Fruit fly (Drosophila melanogaster) whole organism, embryonic: ENCODE results near the gene CG32075.

Experiments
- Atf-2 ChIP-seq: fragments of 200-800 bp; sonication (Bioruptor generic); optimal IDR thresholded peaks from 2 replicates; lab custom pipeline; 2016; ENCODE audit warnings: missing biosample characterization, missing genetic modification characterization
- Atf6 ChIP-seq: fragments of 200-800 bp; sonication (Bioruptor generic); IDR thresholded peaks from 2 replicates; pipeline ENCODE4 v1.3.6; 2022; ENCODE audit warnings: missing biosample characterization, missing genetic modification characterization
- B-H2 ChIP-seq: fragments of 200-800 bp; sonication (Bioruptor generic); optimal IDR thresholded peaks from 2 replicates; lab custom pipeline; 2018; ENCODE audit warnings: missing biosample characterization, mild to moderate bottlenecking, missing genetic modification characterization
- CG11456 ChIP-seq: fragments of 200-800 bp; sonication (Bioruptor generic); IDR thresholded peaks from 3 replicates; pipeline ENCODE4 v1.3.6; 2022; ENCODE audit warnings: missing biosample characterization, missing genetic modification characterization
- CG11696 ChIP-seq: fragments of 200-800 bp; sonication (Bioruptor generic); IDR thresholded peaks from 2 replicates; pipeline ENCODE4 v1.3.6; 2022; ENCODE audit warnings: missing biosample characterization, missing genetic modification characterization
- CG12155 ChIP-seq: fragments of 200-800 bp; sonication (Bioruptor generic); optimal IDR thresholded peaks from 3 replicates; lab custom pipeline; 2016; ENCODE audit warnings: missing biosample characterization, missing genetic modification characterization
- CG12769 ChIP-seq: fragments of 200-800 bp; sonication (Bioruptor generic); optimal IDR thresholded peaks from 2 replicates; lab custom pipeline; 2019; ENCODE audit warnings: missing biosample characterization, mild to moderate bottlenecking, missing genetic modification characterization, moderate library complexity
- CG12942 ChIP-seq: fragments of 200-800 bp; sonication (Bioruptor generic); optimal IDR thresholded peaks from 3 replicates; lab custom pipeline; 2016; ENCODE audit warnings: missing biosample characterization, missing genetic modification characterization
- CG13775 ChIP-seq: fragments of 200-800 bp; sonication (Bioruptor generic); optimal IDR thresholded peaks from 3 replicates; lab custom pipeline; 2017; ENCODE audit warnings: missing biosample characterization, mild to moderate bottlenecking, missing genetic modification characterization
- CG17361 ChIP-seq: fragments of 200-800 bp; sonication (Bioruptor generic); IDR thresholded peaks from 3 replicates; pipeline ENCODE4 v1.3.6; 2022; ENCODE audit warnings: missing biosample characterization, missing genetic modification characterization
- CG17612 ChIP-seq: fragments of 200-800 bp; sonication (Bioruptor generic); IDR thresholded peaks from 2 replicates; pipeline ENCODE4 v1.3.6; 2022; ENCODE audit warnings: missing biosample characterization, missing genetic modification characterization
- CG18764 ChIP-seq: fragments of 200-800 bp; sonication (Bioruptor generic); optimal IDR thresholded peaks from 3 replicates; lab custom pipeline; 2016; ENCODE audit warnings: missing biosample characterization, missing genetic modification characterization
- CG2712 ChIP-seq: fragments of 200-800 bp; optimal IDR thresholded peaks from 3 replicates; lab custom pipeline; 2019; ENCODE audit warnings: missing biosample characterization, mild to moderate bottlenecking, missing genetic modification characterization, moderate library complexity
- CG30020 ChIP-seq: fragments of 200-800 bp; optimal IDR thresholded peaks from 2 replicates; lab custom pipeline; 2019; ENCODE audit warnings: missing biosample characterization, mild to moderate bottlenecking, missing genetic modification characterization, moderate library complexity
- CG31365 ChIP-seq: fragments of 200-800 bp; sonication (Bioruptor generic); optimal IDR thresholded peaks from 2 replicates; lab custom pipeline; 2018; ENCODE audit warnings: missing biosample characterization, mild to moderate bottlenecking, missing genetic modification characterization
- CG33213 ChIP-seq: fragments of 200-800 bp; sonication (Bioruptor generic); optimal IDR thresholded peaks from 3 replicates; lab custom pipeline; 2016; ENCODE audit warnings: missing biosample characterization, missing genetic modification characterization
- CG3995 ChIP-seq: fragments of 200-800 bp; sonication (Bioruptor generic); optimal IDR thresholded peaks from 3 replicates; lab custom pipeline; 2016; ENCODE audit warnings: missing biosample characterization, missing genetic modification characterization
- CG4328 ChIP-seq: fragments of 200-800 bp; sonication (Bioruptor generic); optimal IDR thresholded peaks from 3 replicates; lab custom pipeline; 2017; ENCODE audit warnings: missing biosample characterization, missing genetic modification reagents, missing genetic modification characterization
- CG8765 ChIP-seq: fragments of 200-800 bp; sonication (Bioruptor generic); IDR thresholded peaks from 2 replicates; pipeline ENCODE4 v1.3.6; 2022; ENCODE audit warnings: missing biosample characterization, missing genetic modification characterization
- CG8924 ChIP-seq: fragments of 200-800 bp; optimal IDR thresholded peaks from 3 replicates; lab custom pipeline; 2019; ENCODE audit warnings: missing biosample characterization, mild to moderate bottlenecking, missing genetic modification characterization, moderate library complexity
- CkIIα-i1 ChIP-seq: fragments of 200-800 bp; sonication (Bioruptor generic); IDR thresholded peaks from 2 replicates; pipeline ENCODE4 v1.3.6; 2022; ENCODE audit warnings: missing biosample characterization, missing genetic modification characterization
- Dref ChIP-seq: fragments of 200-800 bp; sonication (Bioruptor generic); IDR thresholded peaks from 2 replicates; pipeline ENCODE4 v1.3.6; 2022; ENCODE audit warnings: missing biosample characterization, missing genetic modification characterization
- Drgx ChIP-seq: fragments of 200-800 bp; sonication (Bioruptor generic); IDR thresholded peaks from 2 replicates; pipeline ENCODE4 v1.3.6; 2022; ENCODE audit warnings: missing biosample characterization, missing genetic modification characterization
- Gug ChIP-seq: fragments of 200-800 bp; sonication (Bioruptor generic); IDR thresholded peaks from 4 replicates; pipeline ENCODE4 v1.3.6; 2022; ENCODE audit warnings: missing biosample characterization, missing genetic modification characterization
- Hmx ChIP-seq: fragments of 200-800 bp; sonication (Bioruptor generic); optimal IDR thresholded peaks from 2 replicates; lab custom pipeline; 2016; ENCODE audit warnings: missing biosample characterization, missing genetic modification characterization
- MTF-1 ChIP-seq: fragments of 200-800 bp; sonication (Bioruptor generic); optimal IDR thresholded peaks from 2 replicates; lab custom pipeline; 2018; ENCODE audit warnings: missing biosample characterization, mild to moderate bottlenecking, missing genetic modification characterization, borderline replicate concordance
- Sox102F ChIP-seq: fragments of 200-800 bp; sonication (Bioruptor generic); optimal IDR thresholded peaks from 2 replicates; lab custom pipeline; 2018; ENCODE audit warnings: missing biosample characterization, mild to moderate bottlenecking, missing genetic modification characterization, moderate library complexity
- bigmax ChIP-seq: fragments of 200-800 bp; sonication (Bioruptor generic); optimal IDR thresholded peaks from 2 replicates; lab custom pipeline; 2018; ENCODE audit warnings: missing biosample characterization, mild to moderate bottlenecking, missing genetic modification characterization
- cg ChIP-seq: fragments of 200-800 bp; sonication (Bioruptor generic); optimal IDR thresholded peaks from 3 replicates; lab custom pipeline; 2019; ENCODE audit warnings: missing biosample characterization, mild to moderate bottlenecking, missing genetic modification characterization, moderate library complexity
- chinmo ChIP-seq: fragments of 200-800 bp; sonication (Bioruptor generic); IDR thresholded peaks from 4 replicates; pipeline ENCODE4 v1.3.6; 2022; ENCODE audit warnings: missing biosample characterization, missing genetic modification characterization; ENCODE audit not compliant: partially characterized antibody
- danr ChIP-seq: fragments of 200-800 bp; sonication (Bioruptor generic); IDR thresholded peaks from 2 replicates; pipeline ENCODE4 v1.3.6; 2022; ENCODE audit warnings: missing biosample characterization, missing genetic modification characterization
- dm ChIP-seq: fragments of 200-800 bp; sonication (Bioruptor generic); optimal IDR thresholded peaks from 3 replicates; lab custom pipeline; 2016; ENCODE audit warnings: missing biosample characterization, missing genetic modification characterization
- dysf ChIP-seq: fragments of 200-800 bp; sonication (Bioruptor generic); IDR thresholded peaks from 3 replicates; pipeline ENCODE4 v1.3.6; 2022; ENCODE audit warnings: missing biosample characterization, missing genetic modification characterization
- emc ChIP-seq: fragments of 200-800 bp; sonication (Bioruptor generic); optimal IDR thresholded peaks from 2 replicates; lab custom pipeline; 2016; ENCODE audit warnings: missing biosample characterization, missing genetic modification characterization
- ftz-f1 ChIP-seq: fragments of 200-800 bp; sonication (Bioruptor generic); optimal IDR thresholded peaks from 2 replicates; lab custom pipeline; 2016; ENCODE audit warnings: missing biosample characterization, missing genetic modification characterization
- gcm ChIP-seq: fragments of 200-800 bp; sonication (Bioruptor generic); optimal IDR thresholded peaks from 2 replicates; lab custom pipeline; 2019; ENCODE audit warnings: missing biosample characterization, mild to moderate bottlenecking, missing genetic modification characterization, moderate library complexity
- gsb-n ChIP-seq: fragments of 200-800 bp; sonication (Bioruptor generic); optimal IDR thresholded peaks from 3 replicates; lab custom pipeline; 2018; ENCODE audit warnings: missing biosample characterization, mild to moderate bottlenecking, missing genetic modification characterization
- h ChIP-seq: fragments of >200 bp; optimal IDR thresholded peaks from 2 replicates; lab custom pipeline; 2017
- jumu ChIP-seq: fragments of 200-800 bp; sonication (Bioruptor generic); optimal IDR thresholded peaks from 3 replicates; lab custom pipeline; 2016; ENCODE audit warnings: missing biosample characterization, missing genetic modification characterization
- lab ChIP-seq: fragments of 200-800 bp; sonication (Bioruptor generic); optimal IDR thresholded peaks from 3 replicates; lab custom pipeline; 2017; ENCODE audit warnings: missing biosample characterization, missing genetic modification characterization, mild to moderate bottlenecking, moderate library complexity, missing genetic modification reagents
- lilli ChIP-seq: fragments of 200-800 bp; sonication (Bioruptor generic); optimal IDR thresholded peaks from 3 replicates; lab custom pipeline; 2016; ENCODE audit warnings: missing biosample characterization, missing genetic modification characterization
- luna ChIP-seq: fragments of 200-800 bp; sonication (Bioruptor generic); optimal IDR thresholded peaks from 2 replicates; lab custom pipeline; 2016; ENCODE audit warnings: missing biosample characterization, missing genetic modification characterization
- nerfin-2 ChIP-seq: fragments of 200-800 bp; sonication (Bioruptor generic); IDR thresholded peaks from 2 replicates; pipeline ENCODE4 v1.3.6; 2022; ENCODE audit warnings: missing biosample characterization, missing genetic modification characterization; ENCODE audit not compliant: partially characterized antibody
- p53 ChIP-seq: fragments of 200-800 bp; sonication (Bioruptor generic); optimal IDR thresholded peaks from 2 replicates; lab custom pipeline; 2016; ENCODE audit warnings: missing biosample characterization, missing genetic modification characterization
- pfk ChIP-seq: fragments of 200-800 bp; sonication (Bioruptor generic); optimal IDR thresholded peaks from 2 replicates; lab custom pipeline; 2018; ENCODE audit warnings: missing biosample characterization, mild to moderate bottlenecking, missing genetic modification characterization, moderate library complexity
- tgo ChIP-seq: fragments of 200-800 bp; sonication (Bioruptor generic); IDR thresholded peaks from 3 replicates; pipeline ENCODE4 v1.3.6; 2022; ENCODE audit warnings: missing biosample characterization, missing genetic modification characterization
- ttk ChIP-seq: fragments of 200-800 bp; sonication (Bioruptor generic); IDR thresholded peaks from 2 replicates; pipeline ENCODE4 v2.1.2; 2022; ENCODE audit warnings: missing biosample characterization, missing genetic modification characterization
- vnd ChIP-seq: fragments of 200-800 bp; sonication (Bioruptor generic); IDR thresholded peaks from 3 replicates; pipeline ENCODE4 v1.3.6; 2022; ENCODE audit warnings: missing biosample characterization, missing genetic modification characterization; ENCODE audit not compliant: partially characterized antibody
- wdn ChIP-seq: fragments of 200-800 bp; sonication (Bioruptor generic); IDR thresholded peaks from 2 replicates; pipeline ENCODE4 v1.3.6; 2022; ENCODE audit warnings: missing biosample characterization, missing genetic modification characterization
- z ChIP-seq: fragments of 200-800 bp; sonication (Bioruptor generic); IDR thresholded peaks from 3 replicates; pipeline ENCODE4 v1.3.6; 2022; ENCODE audit warnings: missing biosample characterization, missing genetic modification characterization

CG32075 gene

DNA sequence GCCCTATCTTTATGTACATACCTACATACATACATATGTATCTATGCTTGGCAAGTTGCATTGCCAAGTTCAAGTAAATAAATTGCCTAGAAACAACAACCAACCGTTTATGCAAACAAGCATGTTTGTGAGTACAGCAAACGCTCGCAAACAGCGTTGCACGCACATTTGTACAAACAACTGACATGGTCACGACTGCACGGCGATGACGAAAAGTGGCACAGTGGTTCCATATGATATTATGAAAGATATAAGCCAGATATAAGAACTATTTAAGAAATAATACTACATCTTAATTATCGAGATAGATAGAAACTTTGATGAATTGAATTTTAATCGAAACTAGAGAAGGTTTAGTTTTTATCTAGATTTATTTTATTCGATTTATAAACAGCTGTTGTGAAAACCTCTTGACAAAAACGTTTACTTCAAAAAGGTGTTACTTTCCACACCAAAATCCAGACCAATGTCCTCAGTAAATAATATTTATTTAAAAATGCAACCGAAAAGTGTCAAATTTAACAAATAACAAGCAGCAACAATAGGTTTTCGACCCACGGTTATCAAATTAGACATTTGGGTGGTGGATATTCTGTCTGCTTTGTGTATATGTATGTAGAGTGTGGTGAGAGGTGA lies 25.2 kb upstream of the CG32075 start (continued):
- peak; percentile 76; the same call in 1 of the 3 replicates for TF ChIP-seq z (GFP tag; lab: Robert Waterston, UW)
- peak; percentile 46 for TF ChIP-seq emc (GFP tag; lab: Kevin White, UChicago)
- peak; percentile 47 for TF ChIP-seq CG12942
- peak; percentile 30 for TF ChIP-seq pfk (GFP tag; lab: Kevin White, UChicago)
- no peak for TF ChIP-seq CG3995 (GFP tag; lab: Kevin White, UChicago)
- peak; percentile 54 for TF ChIP-seq cg (GFP tag; lab: Kevin White, UChicago)
- TF ChIP-seq dysf: peak; percentile 87; the same call in 1 of the 3 replicates
- peak; percentile 88 for TF ChIP-seq Atf-2 (GFP tag; lab: Kevin White, UChicago)
- no peak for TF ChIP-seq wdn (GFP tag; lab: Robert Waterston, UW)
- TF ChIP-seq CG4328: peak; percentile 44
- peak; percentile 83; the same call in 2 of the 3 replicates for TF ChIP-seq tgo
- TF ChIP-seq CG33213: peak; percentile 79
- peak; percentile 85 for TF ChIP-seq gsb-n (tag; lab: Kevin White, UChicago)
- peak; percentile 54; the same call in 3 of the 4 replicates for TF ChIP-seq Gug (GFP tag; lab: Robert Waterston, UW)
- no peak for TF ChIP-seq B-H2 (GFP tag; lab: Kevin White, UChicago)
- TF ChIP-seq bigmax: no peak
- TF ChIP-seq ttk (GFP tag; lab: Robert Waterston, UW): peak; percentile 57
- no peak for TF ChIP-seq h
- peak; percentile 3 for TF ChIP-seq CG12769 (tag; lab: Kevin White, UChicago)
- TF ChIP-seq chinmo (GFP tag; lab: Robert Waterston, UW): peak; percentile 65; the same call in 1 of the 4 replicates
- TF ChIP-seq vnd: peak; percentile 50; the same call in 1 of the 3 replicates
- peak; percentile 81 for TF ChIP-seq CG18764 (GFP tag; lab: Kevin White, UChicago)
- TF ChIP-seq ftz-f1 (GFP tag; lab: Kevin White, UChicago): no peak
- TF ChIP-seq CG13775 (GFP tag; lab: Kevin White, UChicago): peak; percentile 92
- peak; percentile 46 for TF ChIP-seq CG11696
- TF ChIP-seq CG17612 (GFP tag; lab: Robert Waterston, UW): peak; percentile 31; the same call in 1 of the 2 replicates
- peak; percentile 91 for TF ChIP-seq gcm (GFP tag; lab: Kevin White, UChicago)
- TF ChIP-seq CG11456 (GFP tag; lab: Robert Waterston, UW): no peak
- TF ChIP-seq luna (GFP tag; lab: Kevin White, UChicago): no peak
- TF ChIP-seq jumu (GFP tag; lab: Kevin White, UChicago): peak; percentile 68
- TF ChIP-seq CG2712 (tag; lab: Kevin White, UChicago): peak; percentile 96
- TF ChIP-seq CG17361 (GFP tag; lab: Robert Waterston, UW): peak; percentile 98
- peak; percentile 89 for TF ChIP-seq lab (GFP tag; lab: Kevin White, UChicago)
- TF ChIP-seq MTF-1 (GFP tag; lab: Kevin White, UChicago): peak; percentile 76
- TF ChIP-seq Hmx (GFP tag; lab: Kevin White, UChicago): peak; percentile 68
- TF ChIP-seq CG8765 (GFP tag; lab: Robert Waterston, UW): peak; percentile 50
- TF ChIP-seq Dref (GFP tag; lab: Robert Waterston, UW): no peak
- peak; percentile 97 for TF ChIP-seq CG8924 (tag; lab: Kevin White, UChicago)
- TF ChIP-seq CG30020 (tag; lab: Kevin White, UChicago): peak; percentile 72
- TF ChIP-seq p53 (GFP tag; lab: Kevin White, UChicago): peak; percentile 39
- no peak for TF ChIP-seq nerfin-2
- peak; percentile 39 for TF ChIP-seq CG31365 (tag; lab: Kevin White, UChicago)
- peak; percentile 83; the same call in 1 of the 2 replicates for TF ChIP-seq Atf6 (GFP tag; lab: Robert Waterston, UW)
- TF ChIP-seq Drgx: peak; percentile 79
- TF ChIP-seq dm: peak; percentile 75
- TF ChIP-seq CkIIα-i1 (GFP tag; lab: Robert Waterston, UW): no peak
- peak; percentile 89 for TF ChIP-seq lilli (GFP tag; lab: Kevin White, UChicago)
- TF ChIP-seq danr (GFP tag; lab: Robert Waterston, UW): peak; percentile 58; the same call in 1 of the 2 replicates
- TF ChIP-seq Sox102F (GFP tag; lab: Kevin White, UChicago): peak; percentile 93
- peak; percentile 84 for TF ChIP-seq CG12155 (GFP tag; lab: Kevin White, UChicago)
